Worm (Caenorhabditis elegans) whole organism, young adult: ENCODE results near the gene ints-11.

Experiments
- B0261.1 ChIP-seq: sonication (generic microtip); optimal IDR thresholded peaks from 2 replicates; lab custom pipeline; 2016; ENCODE audit warnings: mild to moderate bottlenecking, missing genetic modification characterization, moderate library complexity, missing compliant biosample characterization
- B0336.3 ChIP-seq: fragments of 200-800 bp; sonication (Bioruptor generic); IDR thresholded peaks from 2 replicates; pipeline ENCODE4 v1.3.6; 2022; ENCODE audit warnings: missing genetic modification characterization, missing compliant biosample characterization
- D2030.7 ChIP-seq: fragments of 200-800 bp; sonication (Bioruptor generic); IDR thresholded peaks from 2 replicates; pipeline ENCODE4 v1.3.6; 2022; ENCODE audit warnings: missing genetic modification reagents, missing genetic modification characterization, missing compliant biosample characterization
- F39B2.1 ChIP-seq: fragments of 200-800 bp; sonication (Bioruptor generic); IDR thresholded peaks from 2 replicates; pipeline ENCODE4 v1.3.6; 2022; ENCODE audit warnings: missing genetic modification reagents, missing genetic modification characterization, missing compliant biosample characterization
- F52B5.7 ChIP-seq: sonication (generic microtip); optimal IDR thresholded peaks from 2 replicates; lab custom pipeline; 2016; ENCODE audit warnings: mild to moderate bottlenecking, missing genetic modification characterization, missing compliant biosample characterization
- K12H6.12 ChIP-seq: fragments of 200-800 bp; sonication (Bioruptor generic); optimal IDR thresholded peaks from 2 replicates; lab custom pipeline; 2018; ENCODE audit warnings: mild to moderate bottlenecking, missing genetic modification characterization, missing compliant biosample characterization
- T07F8.4 ChIP-seq: sonication (generic microtip); optimal IDR thresholded peaks from 2 replicates; lab custom pipeline; 2016; ENCODE audit warnings: mild to moderate bottlenecking, missing genetic modification characterization, moderate library complexity, missing compliant biosample characterization
- Y53F4B.3 ChIP-seq: fragments of 200-800 bp; sonication (Bioruptor generic); IDR thresholded peaks from 2 replicates; pipeline ENCODE4 v1.3.6; 2022; ENCODE audit warnings: missing genetic modification reagents, missing genetic modification characterization, missing compliant biosample characterization
- Y53G8AR.9 ChIP-seq: fragments of 200-800 bp; sonication (Bioruptor generic); conservative IDR thresholded peaks from 2 replicates; pipeline ENCODE4 v1.3.6; 2022; ENCODE audit warnings: missing genetic modification reagents, missing genetic modification characterization, missing compliant biosample characterization
- Y67H2A.10 ChIP-seq: fragments of 200-800 bp; sonication (Bioruptor generic); conservative IDR thresholded peaks from 2 replicates; pipeline ENCODE4 v1.3.6; 2022; ENCODE audit warnings: missing genetic modification reagents, missing genetic modification characterization, missing compliant biosample characterization
- Y79H2A.3 ChIP-seq: fragments of 200-800 bp; sonication (Bioruptor generic); conservative IDR thresholded peaks from 2 replicates; pipeline ENCODE4 v1.3.6; 2022; ENCODE audit warnings: missing genetic modification reagents, missing genetic modification characterization, missing compliant biosample characterization
- akir-1 ChIP-seq: fragments of 200-800 bp; sonication (Bioruptor generic); optimal IDR thresholded peaks from 2 replicates; lab custom pipeline; 2018; ENCODE audit warnings: mild to moderate bottlenecking, missing genetic modification characterization, moderate library complexity, missing compliant biosample characterization
- ama-1 ChIP-seq, 3 experiments: fragments of 150-350 bp in 1 of 3; sonication (generic microtip) in 2 of 3; optimal IDR thresholded peaks; 2 replicates each; lab custom pipeline; 2014 to 2018; ENCODE audit warnings: missing biosample characterization in 2 of 3, missing genetic modification characterization in 2 of 3, missing genetic modification reagents in 2 of 3
- attf-5 ChIP-seq: fragments of 200-800 bp; sonication (Bioruptor generic); optimal IDR thresholded peaks from 2 replicates; lab custom pipeline; 2018; ENCODE audit warnings: mild to moderate bottlenecking, missing genetic modification characterization, missing compliant biosample characterization
- attf-6 ChIP-seq: fragments of 200-800 bp; sonication (Bioruptor generic); IDR thresholded peaks from 2 replicates; pipeline ENCODE4 v1.3.6; 2022; ENCODE audit warnings: missing genetic modification reagents, missing genetic modification characterization, missing compliant biosample characterization
- bed-1 ChIP-seq: fragments of 200-800 bp; sonication (Bioruptor generic); IDR thresholded peaks from 2 replicates; pipeline ENCODE4 v1.3.6; 2022; ENCODE audit warnings: missing genetic modification reagents, missing genetic modification characterization, missing compliant biosample characterization
- ceh-100 ChIP-seq: fragments of 200-800 bp; sonication (Bioruptor generic); IDR thresholded peaks from 2 replicates; pipeline ENCODE4 v1.3.6; 2022; ENCODE audit warnings: missing genetic modification reagents, missing genetic modification characterization, missing compliant biosample characterization
- ceh-40 ChIP-seq: fragments of 200-800 bp; sonication (Bioruptor generic); IDR thresholded peaks from 2 replicates; pipeline ENCODE4 v1.3.6; 2022; ENCODE audit warnings: missing genetic modification characterization, missing compliant biosample characterization
- ceh-58 ChIP-seq: fragments of 200-800 bp; sonication (Bioruptor generic); IDR thresholded peaks from 2 replicates; pipeline ENCODE4 v1.3.6; 2022; ENCODE audit warnings: missing genetic modification characterization, missing compliant biosample characterization
- ceh-79 ChIP-seq: sonication (generic microtip); optimal IDR thresholded peaks from 2 replicates; lab custom pipeline; 2017; ENCODE audit warnings: mild to moderate bottlenecking, missing genetic modification characterization, missing compliant biosample characterization
- ceh-91 ChIP-seq: fragments of 200-800 bp; sonication (Bioruptor generic); IDR thresholded peaks from 2 replicates; pipeline ENCODE4 v1.3.6; 2022; ENCODE audit warnings: missing genetic modification reagents, missing genetic modification characterization, missing compliant biosample characterization
- die-1 ChIP-seq: sonication (generic microtip); optimal IDR thresholded peaks from 2 replicates; lab custom pipeline; 2016; ENCODE audit warnings: missing genotype, mild to moderate bottlenecking, missing genetic modification characterization, missing compliant biosample characterization
- egl-44 ChIP-seq: fragments of 200-800 bp; sonication (Bioruptor generic); IDR thresholded peaks from 2 replicates; pipeline ENCODE4 v1.3.6; 2022; ENCODE audit warnings: missing genetic modification reagents, missing genetic modification characterization, missing compliant biosample characterization
- ekl-4 ChIP-seq: fragments of 200-800 bp; sonication (Bioruptor generic); IDR thresholded peaks from 2 replicates; pipeline ENCODE4 v1.3.6; 2022; ENCODE audit warnings: missing genetic modification reagents, missing genetic modification characterization, missing compliant biosample characterization
- fkh-3 ChIP-seq: sonication (generic microtip); optimal IDR thresholded peaks from 2 replicates; lab custom pipeline; 2016; ENCODE audit warnings: mild to moderate bottlenecking, missing genetic modification characterization, missing compliant biosample characterization
- gei-17 ChIP-seq: fragments of 200-800 bp; sonication (Bioruptor generic); optimal IDR thresholded peaks from 2 replicates; lab custom pipeline; 2018; ENCODE audit warnings: mild to moderate bottlenecking, missing genetic modification characterization, missing compliant biosample characterization
- him-1 ChIP-seq: sonication (generic microtip); optimal IDR thresholded peaks from 2 replicates; lab custom pipeline; 2016; ENCODE audit warnings: missing genotype, missing genetic modification reagents, missing genetic modification characterization, missing compliant biosample characterization
- hlh-12 ChIP-seq: sonication (generic microtip); optimal IDR thresholded peaks from 2 replicates; lab custom pipeline; 2016; ENCODE audit warnings: missing genetic modification characterization, missing compliant biosample characterization
- hmg-1.2 ChIP-seq: fragments of 200-800 bp; sonication (Bioruptor generic); IDR thresholded peaks from 2 replicates; pipeline ENCODE4 v1.3.6; 2022; ENCODE audit warnings: missing genetic modification reagents, missing genetic modification characterization, missing compliant biosample characterization
- hmg-20 ChIP-seq: fragments of 200-800 bp; sonication (Bioruptor generic); IDR thresholded peaks from 2 replicates; pipeline ENCODE4 v1.3.6; 2022; ENCODE audit warnings: missing genetic modification reagents, missing genetic modification characterization, missing compliant biosample characterization
- hsf-1 ChIP-seq: fragments of 200-800 bp; sonication (Bioruptor generic); IDR thresholded peaks from 2 replicates; pipeline ENCODE4 v1.3.6; 2022; ENCODE audit warnings: missing genetic modification reagents, missing genetic modification characterization, missing compliant biosample characterization
- let-526 ChIP-seq: fragments of 200-800 bp; sonication (Bioruptor generic); IDR thresholded peaks from 2 replicates; pipeline ENCODE4 v1.3.6; 2022; ENCODE audit warnings: missing genetic modification reagents, missing genetic modification characterization, missing compliant biosample characterization
- lin-54 ChIP-seq: fragments of 200-800 bp; sonication (Bioruptor generic); optimal IDR thresholded peaks from 2 replicates; lab custom pipeline; 2018; ENCODE audit warnings: mild to moderate bottlenecking, missing genetic modification characterization, missing compliant biosample characterization
- lir-1 ChIP-seq: fragments of 200-800 bp; sonication (Bioruptor generic); conservative IDR thresholded peaks from 2 replicates; pipeline ENCODE4 v1.3.6; 2022; ENCODE audit warnings: missing genetic modification reagents, missing genetic modification characterization, missing compliant biosample characterization
- lsl-1 ChIP-seq: fragments of 200-800 bp; sonication (Bioruptor generic); optimal IDR thresholded peaks from 2 replicates; lab custom pipeline; 2018; ENCODE audit warnings: mild to moderate bottlenecking, missing genetic modification characterization, moderate library complexity, missing compliant biosample characterization
- mel-28 ChIP-seq: sonication (generic microtip); optimal IDR thresholded peaks from 2 replicates; lab custom pipeline; 2016; ENCODE audit warnings: borderline replicate concordance, mild to moderate bottlenecking, missing genetic modification characterization, missing compliant biosample characterization
- nfya-2 ChIP-seq: fragments of 200-800 bp; sonication (Bioruptor generic); IDR thresholded peaks from 2 replicates; pipeline ENCODE4 v1.3.6; 2022; ENCODE audit warnings: missing genetic modification reagents, missing genetic modification characterization, missing compliant biosample characterization
- nhr-120 ChIP-seq: fragments of 200-800 bp; sonication (Bioruptor generic); IDR thresholded peaks from 2 replicates; pipeline ENCODE4 v1.3.6; 2022; ENCODE audit warnings: missing genetic modification characterization, missing compliant biosample characterization
- nhr-80 ChIP-seq: sonication (generic microtip); optimal IDR thresholded peaks from 2 replicates; lab custom pipeline; 2016; ENCODE audit warnings: missing genetic modification characterization, missing compliant biosample characterization
- rcor-1 ChIP-seq: fragments of 200-800 bp; sonication (Bioruptor generic); IDR thresholded peaks from 2 replicates; pipeline ENCODE4 v1.3.6; 2022; ENCODE audit warnings: missing genetic modification reagents, missing genetic modification characterization, missing compliant biosample characterization
- rec-8 ChIP-seq, 2 experiments: sonication (generic microtip); optimal IDR thresholded peaks; 2 replicates each; lab custom pipeline; 2016; ENCODE audit warnings: mild to moderate bottlenecking in 2 of 2, missing genetic modification characterization in 2 of 2, missing genetic modification reagents in 2 of 2, missing genotype in 2 of 2, missing biosample characterization in 1 of 2, missing compliant biosample characterization in 1 of 2, moderate library complexity in 1 of 2
- snpc-1.1 ChIP-seq: sonication (generic microtip); optimal IDR thresholded peaks from 2 replicates; lab custom pipeline; 2017; ENCODE audit warnings: missing genetic modification characterization, mild to moderate bottlenecking, missing compliant biosample characterization, antibody characterized with exemption, moderate library complexity, missing genotype, missing genetic modification reagents; ENCODE audit not compliant: insufficient read depth
- snpc-3.4 ChIP-seq: sonication (generic microtip); optimal IDR thresholded peaks from 2 replicates; lab custom pipeline; 2017; ENCODE audit warnings: missing genetic modification characterization, mild to moderate bottlenecking, missing compliant biosample characterization, antibody characterized with exemption, moderate library complexity, missing genotype, missing genetic modification reagents
- snpc-4 ChIP-seq, 5 experiments: fragments of 150-350 bp in 1 of 5; sonication (generic microtip) in 4 of 5; optimal IDR thresholded peaks; 2 replicates each; lab custom pipeline; 2014 to 2018; ENCODE audit warnings: missing genetic modification characterization in 5 of 5, missing biosample characterization in 3 of 5, antibody characterized with exemption in 2 of 5, mild to moderate bottlenecking in 2 of 5, missing compliant biosample characterization in 2 of 5, missing genotype in 2 of 5, moderate library complexity in 2 of 5, missing genetic modification reagents in 1 of 5
- somi-1 ChIP-seq: fragments of 200-800 bp; sonication (Bioruptor generic); optimal IDR thresholded peaks from 2 replicates; lab custom pipeline; 2018; ENCODE audit warnings: mild to moderate bottlenecking, missing genetic modification characterization, missing compliant biosample characterization
- tbp1 ChIP-seq: fragments of 200-800 bp; sonication (Bioruptor generic); optimal IDR thresholded peaks from 2 replicates; lab custom pipeline; 2018; ENCODE audit warnings: mild to moderate bottlenecking, missing genetic modification characterization, missing compliant biosample characterization
- zfh-2 ChIP-seq: fragments of 200-800 bp; sonication (Bioruptor generic); conservative IDR thresholded peaks from 2 replicates; pipeline ENCODE4 v1.3.6; 2022; ENCODE audit warnings: missing genetic modification reagents, missing genetic modification characterization, missing compliant biosample characterization
- ztf-25 ChIP-seq: fragments of 200-800 bp; sonication (Bioruptor generic); IDR thresholded peaks from 2 replicates; pipeline ENCODE4 v1.3.6; 2022; ENCODE audit warnings: missing genetic modification reagents, missing genetic modification characterization, missing compliant biosample characterization

ints-11 gene

DNA sequence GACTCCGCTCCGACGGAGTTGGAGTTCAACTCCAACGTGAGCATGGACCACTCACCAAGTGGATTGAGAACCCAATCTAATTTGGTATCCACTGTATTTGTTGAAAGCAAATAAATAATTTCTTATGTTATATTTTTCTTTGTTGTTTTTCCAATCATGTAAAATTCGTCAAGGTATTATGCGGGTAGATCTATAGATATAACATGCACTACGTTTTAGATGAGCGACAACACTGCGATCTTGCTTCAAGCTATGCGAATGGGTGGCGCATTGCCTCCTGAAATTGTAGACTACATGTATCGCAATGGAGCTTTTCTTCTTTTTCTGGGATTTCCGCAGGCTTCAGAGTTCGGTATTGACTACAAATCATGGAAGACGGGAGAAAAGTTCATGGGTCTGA is 1.3 kb upstream of the ints-11 start, which contains the start of gene F10B5.2 (continued):
- TF ChIP-seq rec-8 (tag; optimal IDR thresholded peaks at IDR 0.05; lab: Kevin White, UChicago) (no peak), snpc-3.4 (tag; lab: Kevin White, UChicago) (peak; percentile 63), snpc-1.1 (tag; lab: Kevin White, UChicago) (no peak), Y67H2A.10 (GFP tag; lab: Robert Waterston, UW) (no peak), ama-1 (optimal IDR thresholded peaks at IDR 0.05; lab: Kevin White, UChicago) (no peak), ama-1 (GFP tag; optimal IDR thresholded peaks at IDR 0.05; lab: Kevin White, UChicago) (no peak), akir-1 (no peak), nfya-2 (GFP tag; lab: Robert Waterston, UW) (no peak), lsl-1 (GFP tag; lab: Kevin White, UChicago) (peak; percentile 34), nhr-80 (tag; lab: Kevin White, UChicago) (no peak), snpc-4 (GFP tag; optimal IDR thresholded peaks at IDR 0.05; lab: Kevin White, UChicago) (peak; percentile 9), snpc-4 (tag; optimal IDR thresholded peaks at IDR 0.05; lab: Kevin White, UChicago) (no peak), Y53F4B.3 (GFP tag; lab: Robert Waterston, UW) (no peak), lin-54 (GFP tag; lab: Kevin White, UChicago) (peak; percentile 51), Y79H2A.3 (GFP tag; lab: Robert Waterston, UW) (no peak), hmg-20 (GFP tag; lab: Robert Waterston, UW) (no peak), let-526 (GFP tag; lab: Robert Waterston, UW) (no peak), him-1 (peak; percentile 44), D2030.7 (GFP tag; lab: Robert Waterston, UW) (peak; percentile 38), ekl-4 (GFP tag; lab: Robert Waterston, UW) (peak; percentile 58; the same call in 1 of the 2 replicates), ztf-25 (0 out of 2 replicates have a peak, but pooled peaks have one; percentile 29), T07F8.4 (tag; lab: Kevin White, UChicago) (no peak), lir-1 (no peak), nhr-120 (GFP tag; lab: Robert Waterston, UW) (no peak), ceh-40 (GFP tag; lab: Robert Waterston, UW) (no peak), B0336.3 (GFP tag; lab: Robert Waterston, UW) (peak; percentile 68; the same call in 1 of the 2 replicates), die-1 (no peak), tbp1 (no peak), K12H6.12 (tag; lab: Kevin White, UChicago) (no peak), F52B5.7 (tag; lab: Kevin White, UChicago) (no peak), B0261.1 (tag; lab: Kevin White, UChicago) (no peak), F39B2.1 (GFP tag; lab: Robert Waterston, UW) (no peak), hmg-1.2 (peak; percentile 39), Y53G8AR.9 (GFP tag; lab: Robert Waterston, UW) (peak; percentile 66; the same call in 1 of the 2 replicates), attf-5 (no peak), mel-28 (tag; lab: Kevin White, UChicago) (no peak), bed-1 (no peak), ceh-58 (GFP tag; lab: Robert Waterston, UW) (no peak), rcor-1 (GFP tag; lab: Robert Waterston, UW) (0 out of 2 replicates have a peak, but pooled peaks have one; percentile 42), zfh-2 (GFP tag; lab: Robert Waterston, UW) (no peak), gei-17 (GFP tag; lab: Kevin White, UChicago) (no peak), somi-1 (GFP tag; lab: Kevin White, UChicago) (no peak), ceh-91 (no peak), attf-6 (GFP tag; lab: Robert Waterston, UW) (peak; percentile 42; the same call in 1 of the 2 replicates), hsf-1 (GFP tag; lab: Robert Waterston, UW) (peak; percentile 66; the same call in 1 of the 2 replicates), ceh-100 (GFP tag; lab: Robert Waterston, UW) (peak; percentile 22; the same call in 1 of the 2 replicates), ceh-79 (tag; lab: Kevin White, UChicago) (no peak), hlh-12 (tag; lab: Kevin White, UChicago) (no peak), fkh-3 (tag; lab: Kevin White, UChicago) (no peak), egl-44 (GFP tag; lab: Robert Waterston, UW) (no peak)
